Worm (Caenorhabditis elegans) whole organism, young adult: Measurements from ENCODE around the gene R13A1.10.
A peak's percentile ranks its signal among the peaks of the same experiment; 100 is the strongest.
"Not testable (repeated sequence)": the region's sequence is repeated elsewhere in the genome, so short reads cannot be mapped to it uniquely, and the experiment has no call there.

Experiments
- B0035.1 ChIP-seq: sonication (generic microtip); optimal IDR thresholded peaks from 2 replicates; lab custom pipeline; 2016; ENCODE audit warnings: missing genetic modification characterization, mild to moderate bottlenecking, missing compliant biosample characterization, missing genotype, missing genetic modification reagents
- F23B12.7 ChIP-seq: sonication (generic microtip); optimal IDR thresholded peaks from 2 replicates; lab custom pipeline; 2017; ENCODE audit warnings: missing genetic modification characterization, mild to moderate bottlenecking, missing compliant biosample characterization, antibody characterized with exemption, moderate library complexity; ENCODE audit not compliant: insufficient read depth
- F33H1.4 ChIP-seq: fragments of 200-800 bp; sonication (Bioruptor generic); IDR thresholded peaks from 2 replicates; pipeline ENCODE4 v1.3.6; 2022; ENCODE audit warnings: missing genetic modification reagents, missing genetic modification characterization, missing compliant biosample characterization
- F39B2.1 ChIP-seq: fragments of 200-800 bp; sonication (Bioruptor generic); IDR thresholded peaks from 2 replicates; pipeline ENCODE4 v1.3.6; 2022; ENCODE audit warnings: missing genetic modification reagents, missing genetic modification characterization, missing compliant biosample characterization
- K11D2.4 ChIP-seq: fragments of 200-800 bp; sonication (Bioruptor generic); IDR thresholded peaks from 2 replicates; pipeline ENCODE4 v1.3.6; 2022; ENCODE audit warnings: missing genetic modification reagents, missing genetic modification characterization, missing compliant biosample characterization
- Y53F4B.3 ChIP-seq: fragments of 200-800 bp; sonication (Bioruptor generic); IDR thresholded peaks from 2 replicates; pipeline ENCODE4 v1.3.6; 2022; ENCODE audit warnings: missing genetic modification reagents, missing genetic modification characterization, missing compliant biosample characterization
- Y53G8AR.9 ChIP-seq: fragments of 200-800 bp; sonication (Bioruptor generic); conservative IDR thresholded peaks from 2 replicates; pipeline ENCODE4 v1.3.6; 2022; ENCODE audit warnings: missing genetic modification reagents, missing genetic modification characterization, missing compliant biosample characterization
- ZK185.1 ChIP-seq: sonication (generic microtip); optimal IDR thresholded peaks from 2 replicates; lab custom pipeline; 2016; ENCODE audit warnings: mild to moderate bottlenecking, missing genetic modification characterization, missing compliant biosample characterization; ENCODE audit not compliant: poor library complexity, severe bottlenecking
- ama-1 ChIP-seq, 3 experiments: fragments of 150-350 bp in 1 of 3; sonication (generic microtip) in 2 of 3; optimal IDR thresholded peaks; 2 replicates each; lab custom pipeline; 2014 to 2018; ENCODE audit warnings: missing biosample characterization in 2 of 3, missing genetic modification characterization in 2 of 3, missing genetic modification reagents in 2 of 3
- atf-7 ChIP-seq: sonication (generic microtip); optimal IDR thresholded peaks from 2 replicates; lab custom pipeline; 2017; ENCODE audit warnings: mild to moderate bottlenecking, missing genetic modification characterization, missing compliant biosample characterization
- attf-5 ChIP-seq: fragments of 200-800 bp; sonication (Bioruptor generic); optimal IDR thresholded peaks from 2 replicates; lab custom pipeline; 2018; ENCODE audit warnings: mild to moderate bottlenecking, missing genetic modification characterization, missing compliant biosample characterization
- bed-2 ChIP-seq: fragments of 200-800 bp; sonication (Bioruptor generic); IDR thresholded peaks from 2 replicates; pipeline ENCODE4 v1.3.6; 2022; ENCODE audit warnings: missing genetic modification reagents, missing genetic modification characterization, missing compliant biosample characterization
- ccch-3 ChIP-seq: fragments of 200-800 bp; sonication (Bioruptor generic); optimal IDR thresholded peaks from 2 replicates; lab custom pipeline; 2018; ENCODE audit warnings: mild to moderate bottlenecking, missing genetic modification characterization, missing compliant biosample characterization
- cebp-1 ChIP-seq, 2 experiments: fragments of 200-800 bp in 1 of 2; sonication (Bioruptor generic) in 1 of 2; sonication (generic microtip) in 1 of 2; IDR thresholded peaks in 1 of 2; optimal IDR thresholded peaks in 1 of 2; 2 replicates each; pipeline versions ENCODE4 v1.3.6 to Lab custom; 2017 to 2022; ENCODE audit warnings: missing compliant biosample characterization in 2 of 2, missing genetic modification characterization in 2 of 2, mild to moderate bottlenecking in 1 of 2, missing genetic modification reagents in 1 of 2, moderate library complexity in 1 of 2
- ceh-40 ChIP-seq: fragments of 200-800 bp; sonication (Bioruptor generic); IDR thresholded peaks from 2 replicates; pipeline ENCODE4 v1.3.6; 2022; ENCODE audit warnings: missing genetic modification characterization, missing compliant biosample characterization
- egl-18 ChIP-seq: fragments of 200-800 bp; sonication (Bioruptor generic); IDR thresholded peaks from 2 replicates; pipeline ENCODE4 v1.3.6; 2022; ENCODE audit warnings: missing genetic modification reagents, missing genetic modification characterization, missing compliant biosample characterization
- ekl-4 ChIP-seq: fragments of 200-800 bp; sonication (Bioruptor generic); IDR thresholded peaks from 2 replicates; pipeline ENCODE4 v1.3.6; 2022; ENCODE audit warnings: missing genetic modification reagents, missing genetic modification characterization, missing compliant biosample characterization
- gei-17 ChIP-seq: fragments of 200-800 bp; sonication (Bioruptor generic); optimal IDR thresholded peaks from 2 replicates; lab custom pipeline; 2018; ENCODE audit warnings: mild to moderate bottlenecking, missing genetic modification characterization, missing compliant biosample characterization
- lin-35 ChIP-seq, 3 experiments: fragments of 150-350 bp in 2 of 3; sonication (generic microtip) in 1 of 3; optimal IDR thresholded peaks; 2 replicates each; lab custom pipeline; 2014 to 2018; ENCODE audit warnings: missing biosample characterization in 3 of 3, missing genetic modification characterization in 3 of 3, missing genetic modification reagents in 3 of 3
- mcd-1 ChIP-seq: fragments of 200-800 bp; sonication (Bioruptor generic); IDR thresholded peaks from 2 replicates; pipeline ENCODE4 v1.3.6; 2022; ENCODE audit warnings: missing genetic modification reagents, missing genetic modification characterization, missing compliant biosample characterization
- nfyb-1 ChIP-seq: fragments of 200-800 bp; sonication (Bioruptor generic); IDR thresholded peaks from 2 replicates; pipeline ENCODE4 v1.3.6; 2022; ENCODE audit warnings: missing genetic modification reagents, missing genetic modification characterization, missing compliant biosample characterization
- nhr-80 ChIP-seq: sonication (generic microtip); optimal IDR thresholded peaks from 2 replicates; lab custom pipeline; 2016; ENCODE audit warnings: missing genetic modification characterization, missing compliant biosample characterization
- nhr-90 ChIP-seq: sonication (generic microtip); optimal IDR thresholded peaks from 2 replicates; lab custom pipeline; 2016; ENCODE audit warnings: missing genotype, mild to moderate bottlenecking, missing genetic modification characterization, missing compliant biosample characterization
- pbrm-1 ChIP-seq: fragments of 200-800 bp; sonication (Bioruptor generic); IDR thresholded peaks from 2 replicates; pipeline ENCODE4 v1.3.6; 2022; ENCODE audit warnings: missing genetic modification reagents, missing genetic modification characterization, missing compliant biosample characterization
- rec-8 ChIP-seq, 2 experiments: sonication (generic microtip); optimal IDR thresholded peaks; 2 replicates each; lab custom pipeline; 2016; ENCODE audit warnings: mild to moderate bottlenecking in 2 of 2, missing genetic modification characterization in 2 of 2, missing genetic modification reagents in 2 of 2, missing genotype in 2 of 2, missing biosample characterization in 1 of 2, missing compliant biosample characterization in 1 of 2, moderate library complexity in 1 of 2
- sdz-38 ChIP-seq: sonication (generic microtip); optimal IDR thresholded peaks from 2 replicates; lab custom pipeline; 2016; ENCODE audit warnings: missing genotype, missing genetic modification characterization, missing compliant biosample characterization
- snpc-1.1 ChIP-seq: sonication (generic microtip); optimal IDR thresholded peaks from 2 replicates; lab custom pipeline; 2017; ENCODE audit warnings: missing genetic modification characterization, mild to moderate bottlenecking, missing compliant biosample characterization, antibody characterized with exemption, moderate library complexity, missing genotype, missing genetic modification reagents; ENCODE audit not compliant: insufficient read depth
- snpc-3.4 ChIP-seq: sonication (generic microtip); optimal IDR thresholded peaks from 2 replicates; lab custom pipeline; 2017; ENCODE audit warnings: missing genetic modification characterization, mild to moderate bottlenecking, missing compliant biosample characterization, antibody characterized with exemption, moderate library complexity, missing genotype, missing genetic modification reagents
- sptf-2 ChIP-seq: fragments of 200-800 bp; sonication (Bioruptor generic); optimal IDR thresholded peaks from 2 replicates; lab custom pipeline; 2018; ENCODE audit warnings: mild to moderate bottlenecking, missing genetic modification characterization, missing compliant biosample characterization
- unc-62 ChIP-seq: fragments of 150-350 bp; optimal IDR thresholded peaks from 2 replicates; lab custom pipeline; 2014; ENCODE audit warnings: missing biosample characterization, missing genetic modification reagents, missing genetic modification characterization
- ztf-22 ChIP-seq: fragments of 200-800 bp; sonication (Bioruptor generic); optimal IDR thresholded peaks from 2 replicates; lab custom pipeline; 2018; ENCODE audit warnings: mild to moderate bottlenecking, missing genetic modification characterization, moderate library complexity, missing compliant biosample characterization

Gene R13A1.10

DNA sequence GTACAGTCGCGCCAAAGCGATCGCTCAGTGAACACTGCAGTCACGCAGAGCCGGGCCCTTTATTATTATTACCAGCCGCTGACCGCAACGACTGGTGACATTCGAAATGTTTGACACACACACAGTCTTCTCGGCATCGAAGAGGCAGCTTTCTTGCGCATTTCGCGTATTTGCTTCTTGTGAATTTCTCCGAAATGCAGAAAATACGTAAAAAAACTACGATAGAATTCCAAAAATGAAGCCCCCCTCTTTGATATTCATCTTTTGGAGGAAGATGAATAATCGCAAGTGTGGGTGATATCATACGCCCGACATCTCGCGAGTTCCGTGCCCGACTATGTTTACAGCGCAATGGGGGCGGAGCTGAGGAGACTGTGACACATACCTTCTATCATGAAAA is 26.3 kb upstream of the R13A1.10 start (continued):
- TF ChIP-seq F23B12.7 (tag; lab: Kevin White, UChicago) (no peak), F33H1.4 (GFP tag; lab: Robert Waterston, UW) (no peak), pbrm-1 (GFP tag; lab: Robert Waterston, UW) (peak; percentile 73)

DNA sequence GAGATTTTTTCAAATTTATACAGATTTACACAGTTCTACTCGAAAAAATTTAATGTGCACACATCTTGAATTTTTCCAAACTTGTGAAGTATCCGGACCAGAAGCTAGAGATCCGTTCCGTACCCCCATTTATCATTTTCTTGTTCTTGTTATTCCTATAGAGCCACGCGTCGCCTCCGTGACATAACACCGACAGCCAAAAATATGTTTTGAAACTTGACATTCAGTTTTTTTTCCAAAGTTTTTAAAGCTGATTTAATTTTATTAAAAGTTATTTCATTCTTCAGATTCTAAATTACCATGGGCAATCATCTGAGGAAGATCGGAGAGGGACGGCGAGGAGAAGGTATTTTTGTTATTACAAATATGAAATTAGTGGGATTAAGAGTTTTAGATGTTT is 23.2 kb upstream of the R13A1.10 start, which contains the start of gene D2024.18:
Gene D2024.18, plus strand, starts transcription at position 301 of the 400 bp plus-strand sequence.
- no peak for TF ChIP-seq sdz-38 (tag; lab: Kevin White, UChicago)
- no peak for TF ChIP-seq atf-7 (tag; lab: Kevin White, UChicago)
- no peak for TF ChIP-seq nhr-80
- TF ChIP-seq F39B2.1 (GFP tag; lab: Robert Waterston, UW), result no peak
- TF ChIP-seq snpc-3.4 (tag; lab: Kevin White, UChicago), result no peak
- TF ChIP-seq ekl-4 (GFP tag; lab: Robert Waterston, UW), result no peak
- TF ChIP-seq egl-18 (GFP tag; lab: Robert Waterston, UW), result no peak
- TF ChIP-seq attf-5 (GFP tag; lab: Kevin White, UChicago), result no peak
- TF ChIP-seq Y53G8AR.9 (GFP tag; lab: Robert Waterston, UW), result no peak
- TF ChIP-seq K11D2.4 (GFP tag; lab: Robert Waterston, UW), result no peak
- no peak for TF ChIP-seq lin-35 (GFP tag; optimal IDR thresholded peaks at IDR 0.05; lab: Kevin White, UChicago)
- TF ChIP-seq ccch-3, result no peak
- TF ChIP-seq nfyb-1 (GFP tag; lab: Robert Waterston, UW), result no peak
- TF ChIP-seq ZK185.1 (tag; lab: Kevin White, UChicago), result no peak
- TF ChIP-seq F33H1.4 (GFP tag; lab: Robert Waterston, UW), result no peak
- no peak for TF ChIP-seq bed-2 (GFP tag; lab: Robert Waterston, UW)
- no peak for TF ChIP-seq nhr-90 (tag; lab: Kevin White, UChicago)
- TF ChIP-seq snpc-1.1 (tag; lab: Kevin White, UChicago), result no peak
- no peak for TF ChIP-seq ztf-22 (GFP tag; lab: Kevin White, UChicago)

DNA sequence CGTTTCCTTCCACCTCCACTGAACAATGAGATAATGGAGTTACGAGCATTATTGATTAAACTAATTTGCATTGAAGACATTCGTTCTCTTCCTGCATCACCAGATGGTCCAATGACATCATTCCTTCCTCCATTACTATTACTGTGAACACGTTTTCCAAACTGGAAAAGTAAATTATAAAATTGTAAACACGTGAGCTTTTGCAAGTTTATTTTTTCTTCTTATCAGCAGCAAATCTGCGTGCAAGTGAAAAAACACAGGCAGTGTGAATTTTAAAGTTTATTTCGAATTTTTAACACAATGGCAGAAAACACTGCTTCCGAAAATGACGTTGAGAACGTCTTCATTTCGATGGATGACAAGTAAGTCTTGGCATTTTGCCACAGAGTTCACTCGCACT is 20.3 kb upstream of the R13A1.10 start, which contains the start of gene D2024.1:
Gene D2024.1, plus strand, starts transcription at position 301 of the 400 bp plus-strand sequence.
- not testable (repeated sequence) for TF ChIP-seq sptf-2 (GFP tag; lab: Kevin White, UChicago); ekl-4 (GFP tag; lab: Robert Waterston, UW); gei-17

DNA sequence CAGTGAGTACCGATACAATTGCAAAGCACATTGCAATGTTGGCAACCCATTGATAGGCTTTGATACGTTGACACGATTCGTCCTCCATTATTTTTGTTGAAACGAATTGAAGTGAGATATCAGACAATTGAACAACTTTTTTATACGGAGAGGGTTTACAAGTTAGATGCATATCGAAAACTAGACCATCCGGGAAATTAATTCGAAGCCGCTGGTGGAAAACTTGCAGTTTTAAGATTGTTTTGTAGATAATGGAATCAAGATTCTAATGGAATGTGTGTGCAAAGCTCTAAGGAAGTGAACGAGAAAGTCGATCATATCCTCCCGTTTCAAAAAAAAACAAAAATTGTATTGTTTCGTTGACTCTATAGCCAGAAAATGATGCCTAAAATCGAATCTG is 19.6 kb upstream of the R13A1.10 start, which contains the start of gene col-114:
Gene col-114, minus strand, starts transcription at position 101 of the 400 bp plus-strand sequence.
- TF ChIP-seq B0035.1 (tag; lab: Kevin White, UChicago), result no peak
- TF ChIP-seq rec-8 (tag; optimal IDR thresholded peaks at IDR 0.05; lab: Kevin White, UChicago), result no peak
- TF ChIP-seq unc-62 (GFP tag; lab: Kevin White, UChicago), result no peak
- TF ChIP-seq ama-1 (optimal IDR thresholded peaks at IDR 0.05; lab: Kevin White, UChicago), result no peak
- TF ChIP-seq ama-1 (GFP tag; optimal IDR thresholded peaks at IDR 0.05; lab: Kevin White, UChicago), result no peak
- TF ChIP-seq mcd-1 (GFP tag; lab: Robert Waterston, UW), result no peak
- no peak for TF ChIP-seq nhr-90 (tag; lab: Kevin White, UChicago)
- no peak for TF ChIP-seq Y53F4B.3 (GFP tag; lab: Robert Waterston, UW)
- no peak for TF ChIP-seq cebp-1 (GFP tag; IDR thresholded peaks at IDR 0.05; lab: Robert Waterston, UW)
- TF ChIP-seq cebp-1 (tag; optimal IDR thresholded peaks at IDR 0.05; lab: Kevin White, UChicago), result no peak
- TF ChIP-seq ceh-40 (GFP tag; lab: Robert Waterston, UW), result no peak
- no peak for TF ChIP-seq lin-35 (GFP tag; optimal IDR thresholded peaks at IDR 0.05; lab: Kevin White, UChicago)
- TF ChIP-seq, all 124 proteins: peak for 0
